Worm (Caenorhabditis elegans) whole organism, L1 larva: Measurements from ENCODE around the gene dnc-4.

ENCODE experiments used
- C04F5.9 ChIP-seq: sonication (generic microtip); optimal IDR thresholded peaks from 2 replicates; lab custom pipeline; 2016; ENCODE audit warnings: missing genetic modification characterization, missing compliant biosample characterization
- ama-1 ChIP-seq: fragments of 150-350 bp; optimal IDR thresholded peaks from 2 replicates; lab custom pipeline; 2014
- blmp-1 ChIP-seq: fragments of 150-350 bp; optimal IDR thresholded peaks from 2 replicates; lab custom pipeline; 2014; ENCODE audit warnings: missing biosample characterization, missing genetic modification characterization
- ceh-82 ChIP-seq, 3 experiments: fragments of 150-350 bp in 1 of 3; sonication (generic microtip) in 2 of 3; optimal IDR thresholded peaks; 2 replicates each; lab custom pipeline; 2014 to 2017; ENCODE audit warnings: missing biosample characterization in 3 of 3, missing genetic modification characterization in 3 of 3
- dpl-1 ChIP-seq, 3 experiments: fragments of 150-350 bp in 2 of 3; sonication (generic microtip) in 1 of 3; optimal IDR thresholded peaks; 2 replicates each; lab custom pipeline; 2014 to 2017; ENCODE audit warnings: missing biosample characterization in 3 of 3, missing genetic modification characterization in 3 of 3, missing genetic modification reagents in 3 of 3
- efl-1 ChIP-seq, 4 experiments: fragments of 150-350 bp; optimal IDR thresholded peaks in 3 of 4; peaks in 1 of 4; 1 replicate in 1 of 4; 2 replicates in 3 of 4; lab custom pipeline; 2014; ENCODE audit warnings: missing biosample characterization in 2 of 4, missing genetic modification characterization in 2 of 4, missing genetic modification reagents in 2 of 4
- elt-2 ChIP-seq: sonication (generic microtip); optimal IDR thresholded peaks from 2 replicates; lab custom pipeline; 2016; ENCODE audit warnings: missing genetic modification characterization, mild to moderate bottlenecking, inconsistent platforms, missing compliant biosample characterization, missing genetic modification reagents
- elt-3 ChIP-seq, 6 experiments: fragments of 150-350 bp in 1 of 6; sonication (generic microtip); optimal IDR thresholded peaks; 2 replicates each; lab custom pipeline; 2017 to 2018; ENCODE audit warnings: missing biosample characterization in 6 of 6, missing genetic modification characterization in 6 of 6, inconsistent platforms in 1 of 6
- fkh-10 ChIP-seq: sonication (generic microtip); optimal IDR thresholded peaks from 2 replicates; lab custom pipeline; 2017; ENCODE audit warnings: missing biosample characterization, missing genetic modification reagents, missing genetic modification characterization
- fos-1 ChIP-seq: fragments of 150-350 bp; optimal IDR thresholded peaks from 2 replicates; lab custom pipeline; 2014; ENCODE audit warnings: missing biosample characterization, missing genetic modification characterization
- grh-1 ChIP-seq: fragments of 200-800 bp; sonication (Bioruptor generic); IDR thresholded peaks from 2 replicates; pipeline ENCODE4 v1.3.6; 2022; ENCODE audit warnings: missing genetic modification reagents, missing genetic modification characterization, missing compliant biosample characterization
- hlh-17 ChIP-seq: fragments of 200-800 bp; sonication (Bioruptor generic); optimal IDR thresholded peaks from 2 replicates; lab custom pipeline; 2018; ENCODE audit warnings: missing genetic modification characterization, mild to moderate bottlenecking, missing compliant biosample characterization, moderate library complexity, borderline replicate concordance
- irx-1 ChIP-seq: sonication (generic microtip); optimal IDR thresholded peaks from 2 replicates; lab custom pipeline; 2016; ENCODE audit warnings: missing genetic modification characterization, missing compliant biosample characterization
- lin-14 ChIP-seq: fragments of 200-800 bp; sonication (Bioruptor generic); optimal IDR thresholded peaks from 2 replicates; lab custom pipeline; 2018; ENCODE audit warnings: mild to moderate bottlenecking, missing genetic modification characterization, moderate library complexity, missing compliant biosample characterization
- lin-35 ChIP-seq, 2 experiments: fragments of 150-350 bp; optimal IDR thresholded peaks; 2 replicates each; lab custom pipeline; 2014; ENCODE audit warnings: missing biosample characterization in 2 of 2, missing genetic modification characterization in 2 of 2, missing genetic modification reagents in 2 of 2
- lir-3 ChIP-seq: sonication (generic microtip); optimal IDR thresholded peaks from 2 replicates; lab custom pipeline; 2016; ENCODE audit warnings: mild to moderate bottlenecking, missing genetic modification characterization, moderate library complexity, missing compliant biosample characterization; ENCODE audit not compliant: poor library complexity
- lsy-2 ChIP-seq, 2 experiments: fragments of 150-350 bp; optimal IDR thresholded peaks; 2 replicates each; lab custom pipeline; 2014; ENCODE audit warnings: missing biosample characterization in 2 of 2, missing genetic modification characterization in 2 of 2
- mdl-1 ChIP-seq, 2 experiments: fragments of 150-350 bp; optimal IDR thresholded peaks; 2 replicates each; lab custom pipeline; 2014 to 2017; ENCODE audit warnings: missing biosample characterization in 2 of 2, missing genetic modification characterization in 2 of 2, inconsistent platforms in 1 of 2
- mep-1 ChIP-seq: fragments of 150-350 bp; optimal IDR thresholded peaks from 2 replicates; lab custom pipeline; 2014; ENCODE audit warnings: missing biosample characterization, missing genetic modification characterization
- nhr-19 ChIP-seq: fragments of 200-800 bp; sonication (Bioruptor generic); conservative IDR thresholded peaks from 2 replicates; pipeline ENCODE4 v1.3.6; 2022; ENCODE audit warnings: missing genetic modification characterization, missing compliant biosample characterization
- nhr-20 ChIP-seq: sonication (generic microtip); optimal IDR thresholded peaks from 2 replicates; lab custom pipeline; 2016; ENCODE audit warnings: mild to moderate bottlenecking, missing genetic modification characterization, missing compliant biosample characterization
- nhr-47 ChIP-seq: sonication (generic microtip); optimal IDR thresholded peaks from 2 replicates; lab custom pipeline; 2016; ENCODE audit warnings: mild to moderate bottlenecking, missing genetic modification characterization, moderate library complexity, missing compliant biosample characterization
- nhr-71 ChIP-seq: sonication (generic microtip); optimal IDR thresholded peaks from 2 replicates; lab custom pipeline; 2016; ENCODE audit warnings: mild to moderate bottlenecking, missing genetic modification characterization, moderate library complexity, missing compliant biosample characterization
- nhr-85 ChIP-seq: sonication (generic microtip); peaks from one replicate; lab custom pipeline; 2016; ENCODE audit warnings: missing genetic modification characterization, inconsistent platforms, missing compliant biosample characterization
- nhr-90 ChIP-seq: sonication (generic microtip); optimal IDR thresholded peaks from 2 replicates; lab custom pipeline; 2016; ENCODE audit warnings: mild to moderate bottlenecking, missing genetic modification characterization, missing compliant biosample characterization; ENCODE audit not compliant: poor library complexity
- pqm-1 ChIP-seq: sonication (generic microtip); optimal IDR thresholded peaks from 3 replicates; lab custom pipeline; 2017; ENCODE audit warnings: missing biosample characterization, missing genetic modification characterization
- snpc-4 ChIP-seq: fragments of 150-350 bp; optimal IDR thresholded peaks from 2 replicates; lab custom pipeline; 2014; ENCODE audit warnings: missing biosample characterization, missing genetic modification characterization
- snu-23 ChIP-seq: sonication (generic microtip); optimal IDR thresholded peaks from 2 replicates; lab custom pipeline; 2016; ENCODE audit warnings: missing genetic modification characterization, missing compliant biosample characterization
- sup-37 ChIP-seq: fragments of 200-800 bp; sonication (Bioruptor generic); optimal IDR thresholded peaks from 2 replicates; lab custom pipeline; 2018; ENCODE audit warnings: mild to moderate bottlenecking, missing genetic modification characterization, missing compliant biosample characterization
- tbx-2 ChIP-seq: sonication (generic microtip); optimal IDR thresholded peaks from 2 replicates; lab custom pipeline; 2016; ENCODE audit warnings: missing genetic modification characterization, missing compliant biosample characterization
- tlp-1 ChIP-seq: fragments of 150-350 bp; optimal IDR thresholded peaks from 2 replicates; lab custom pipeline; 2014; ENCODE audit warnings: missing biosample characterization, missing genetic modification characterization
- unc-62 ChIP-seq: fragments of 150-350 bp; optimal IDR thresholded peaks from 2 replicates; lab custom pipeline; 2014; ENCODE audit warnings: missing biosample characterization, missing genetic modification reagents, missing genetic modification characterization
- unc-98 ChIP-seq: fragments of 200-800 bp; sonication (Bioruptor generic); IDR thresholded peaks from 2 replicates; pipeline ENCODE4 v1.3.6; 2022; ENCODE audit warnings: missing genetic modification characterization, missing compliant biosample characterization
- xbp-1 ChIP-seq: sonication (generic microtip); optimal IDR thresholded peaks from 2 replicates; lab custom pipeline; 2016; ENCODE audit warnings: missing genetic modification characterization, missing compliant biosample characterization
- zag-1 ChIP-seq: fragments of 150-350 bp; optimal IDR thresholded peaks from 2 replicates; lab custom pipeline; 2014; ENCODE audit warnings: missing biosample characterization, missing genetic modification characterization

Gene dnc-4

DNA sequence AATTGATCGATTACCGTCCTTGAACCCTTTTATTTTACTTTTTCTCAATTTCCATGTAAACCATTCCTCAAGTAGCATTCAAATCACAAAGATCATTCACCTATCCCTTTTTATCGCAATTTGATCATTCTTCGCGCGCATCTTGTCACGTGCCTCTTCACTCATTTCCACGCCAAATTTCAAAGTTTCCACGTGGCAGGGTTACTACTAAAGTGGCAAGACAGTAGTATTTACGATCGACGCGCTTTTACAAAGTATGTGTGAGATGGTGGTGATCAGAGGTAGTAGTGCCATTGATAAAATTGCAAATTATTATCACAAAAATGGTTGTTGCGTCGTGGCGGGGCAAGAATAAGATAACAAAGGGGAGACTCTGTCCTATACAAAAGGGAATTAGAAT lies 8.8 kb upstream of the dnc-4 start (continued):
- TF ChIP-seq lir-3 (tag; lab: Kevin White, UChicago) (peak; percentile 32), grh-1 (GFP tag; lab: Robert Waterston, UW) (peak; percentile 80)
- TF ChIP-seq, all 84 proteins: peak for 31

DNA sequence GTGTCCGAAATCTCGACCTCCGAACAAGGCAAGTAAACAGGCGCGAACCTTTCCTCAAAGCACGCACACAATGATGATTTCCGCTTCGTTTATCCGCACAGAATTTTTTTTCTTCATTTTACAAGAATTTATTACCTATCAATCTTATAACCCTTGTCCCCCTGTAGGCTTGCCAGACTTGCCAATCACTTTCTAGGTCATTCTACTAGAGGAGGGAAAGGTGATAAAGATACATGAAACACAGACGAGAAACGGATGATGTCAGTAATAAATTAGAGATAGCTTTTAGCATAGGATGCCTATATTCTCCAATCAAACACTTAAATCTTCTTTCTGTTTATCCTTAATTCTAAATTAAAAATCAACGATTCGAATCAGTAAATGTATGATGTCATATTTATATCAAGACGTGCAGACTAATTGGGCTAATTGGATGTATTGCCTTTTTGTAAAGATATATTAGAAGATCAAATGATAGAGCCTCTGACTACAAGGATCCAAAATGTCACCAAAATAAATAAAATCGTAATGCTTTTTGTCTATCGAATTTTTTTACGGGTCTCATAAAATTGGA lies 7.8 kb upstream of the dnc-4 start:
- TF ChIP-seq unc-62 (GFP tag; lab: Kevin White, UChicago) (no peak), lin-14 (peak; percentile 24), nhr-20 (tag; lab: Kevin White, UChicago) (peak; percentile 33), nhr-47 (no peak), nhr-19 (GFP tag; lab: Robert Waterston, UW) (0 out of 2 replicates have a peak, but pooled peaks have one; percentile 9), elt-3 (tag; optimal IDR thresholded peaks at IDR 0.05; lab: Kevin White, UChicago) (peak in 3 of 6 experiments; percentile 37 to 56 (median 44)), nhr-85 (tag; lab: Kevin White, UChicago) (peak; percentile 94), mep-1 (no peak), ama-1 (lab: Kevin White, UChicago) (no peak), fkh-10 (GFP tag; lab: Kevin White, UChicago) (no peak), nhr-71 (peak; percentile 35), blmp-1 (tag; lab: Kevin White, UChicago) (peak; percentile 71), lir-3 (tag; lab: Kevin White, UChicago) (no peak), unc-98 (GFP tag; lab: Robert Waterston, UW) (no peak), hlh-17 (GFP tag; lab: Kevin White, UChicago) (no peak), zag-1 (no peak), tlp-1 (tag; lab: Kevin White, UChicago) (no peak)
- TF ChIP-seq, all 84 proteins: peak for 7

DNA sequence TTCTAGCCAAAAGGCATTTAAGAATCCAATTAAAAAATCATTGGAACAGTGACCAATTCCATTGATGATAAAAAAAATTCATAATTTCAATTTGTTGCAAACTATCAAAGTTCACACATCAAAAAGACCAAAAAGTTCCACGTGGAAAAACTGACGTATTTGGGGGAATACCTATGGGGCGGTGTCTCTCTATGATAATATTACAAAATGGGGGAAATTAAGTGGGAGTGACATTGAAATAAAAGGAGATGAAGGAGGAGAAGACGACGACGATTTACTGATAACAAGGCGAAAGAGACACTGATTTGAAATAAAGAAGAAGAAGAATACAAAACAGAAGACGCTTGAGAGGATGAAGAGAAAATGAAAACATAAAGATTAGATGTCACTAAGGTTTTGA lies 6.8 kb upstream of the dnc-4 start:
- TF ChIP-seq C04F5.9 (no peak), xbp-1 (tag; lab: Kevin White, UChicago) (no peak), lin-35 (GFP tag; optimal IDR thresholded peaks at IDR 0.05; lab: Kevin White, UChicago) (peak in 1 of 2 experiments; percentile 35), sup-37 (GFP tag; lab: Kevin White, UChicago) (no peak), tbx-2 (no peak), pqm-1 (tag; lab: Kevin White, UChicago) (peak; percentile 10), efl-1 (optimal IDR thresholded peaks at IDR 0.05; lab: Kevin White, UChicago) (no peak), efl-1 (GFP tag; optimal IDR thresholded peaks at IDR 0.05 in 1 of 2; lab: Kevin White, UChicago) (no peak), nhr-71 (peak; percentile 63), irx-1 (tag; lab: Kevin White, UChicago) (no peak), snpc-4 (tag; lab: Kevin White, UChicago) (no peak), mdl-1 (tag; optimal IDR thresholded peaks at IDR 0.05; lab: Kevin White, UChicago) (peak in 1 of 2 experiments; percentile 24), elt-2 (peak; percentile 62), nhr-20 (tag; lab: Kevin White, UChicago) (peak; percentile 42), lsy-2 (tag; optimal IDR thresholded peaks at IDR 0.05; lab: Kevin White, UChicago) (peak in 1 of 2 experiments; percentile 17), nhr-90 (tag; lab: Kevin White, UChicago) (peak; percentile 35), unc-62 (GFP tag; lab: Kevin White, UChicago) (no peak), elt-3 (tag; optimal IDR thresholded peaks at IDR 0.05; lab: Kevin White, UChicago) (peak in 4 of 6 experiments; percentile 64 to 85 (median 78)), blmp-1 (tag; lab: Kevin White, UChicago) (peak; percentile 72), lin-14 (peak; percentile 57), ceh-82 (tag; optimal IDR thresholded peaks at IDR 0.05; lab: Kevin White, UChicago) (no peak), dpl-1 (GFP tag; optimal IDR thresholded peaks at IDR 0.05; lab: Kevin White, UChicago) (no peak), ama-1 (lab: Kevin White, UChicago) (no peak), nhr-85 (tag; lab: Kevin White, UChicago) (peak; percentile 74), fos-1 (peak; percentile 40), snu-23 (no peak), lir-3 (tag; lab: Kevin White, UChicago) (no peak)
